Fruit fly (Drosophila melanogaster) whole organism, wandering third instar larva: Measurements from ENCODE around the gene CG31077.

Experiments used
- Abd-B ChIP-seq: fragments of >200 bp; optimal IDR thresholded peaks from 2 replicates; lab custom pipeline; 2017; ENCODE audit warnings: missing biosample characterization, missing genetic modification characterization
- CG32264 ChIP-seq: fragments of 200-800 bp; sonication (Bioruptor generic); optimal IDR thresholded peaks from 2 replicates; lab custom pipeline; 2016; ENCODE audit warnings: missing biosample characterization, missing genetic modification characterization
- CG9705 ChIP-seq: fragments of 200-800 bp; sonication (Bioruptor generic); optimal IDR thresholded peaks from 2 replicates; lab custom pipeline; 2018; ENCODE audit warnings: missing biosample characterization, mild to moderate bottlenecking, missing genetic modification characterization
- CrebA ChIP-seq: fragments of 200-800 bp; sonication (Bioruptor generic); optimal IDR thresholded peaks from 2 replicates; lab custom pipeline; 2016; ENCODE audit warnings: missing biosample characterization, mild to moderate bottlenecking, missing genetic modification characterization, borderline replicate concordance
- Dfd ChIP-seq: fragments of >200 bp; optimal IDR thresholded peaks from 2 replicates; lab custom pipeline; 2017; ENCODE audit warnings: missing biosample characterization, missing genetic modification characterization
- Dif ChIP-seq: fragments of 200-275, 200-300 bp; sonication (Bioruptor generic); optimal IDR thresholded peaks from 2 replicates; lab custom pipeline; 2018; ENCODE audit warnings: missing biosample characterization, missing genetic modification characterization; ENCODE audit not compliant: partially characterized antibody
- GATAd ChIP-seq: sonication (Bioruptor generic); optimal IDR thresholded peaks from 2 replicates; lab custom pipeline; 2016; ENCODE audit warnings: missing biosample characterization, missing genetic modification characterization
- HLH106 ChIP-seq: fragments of 200-800 bp; optimal IDR thresholded peaks from 3 replicates; lab custom pipeline; 2019; ENCODE audit warnings: missing biosample characterization, mild to moderate bottlenecking, missing genetic modification characterization, moderate library complexity
- Hnf4 ChIP-seq: fragments of 200-800 bp; sonication (Bioruptor generic); optimal IDR thresholded peaks from 2 replicates; lab custom pipeline; 2016; ENCODE audit warnings: missing biosample characterization, mild to moderate bottlenecking, missing genetic modification characterization
- Hr78 ChIP-seq: fragments of >200 bp; optimal IDR thresholded peaks from 2 replicates; lab custom pipeline; 2017; ENCODE audit warnings: missing biosample characterization, missing genetic modification characterization
- Hr83 ChIP-seq: fragments of 200-300 bp; sonication (Bioruptor generic); optimal IDR thresholded peaks from 2 replicates; lab custom pipeline; 2016; ENCODE audit warnings: missing biosample characterization, mild to moderate bottlenecking, missing genetic modification characterization, moderate library complexity; ENCODE audit not compliant: poor library complexity, severe bottlenecking
- Jra ChIP-seq: sonication (Bioruptor generic); optimal IDR thresholded peaks from 2 replicates; lab custom pipeline; 2016; ENCODE audit warnings: missing biosample characterization, missing genetic modification characterization
- Mio ChIP-seq: sonication (Bioruptor generic); optimal IDR thresholded peaks from 2 replicates; lab custom pipeline; 2016; ENCODE audit warnings: missing biosample characterization, missing genetic modification characterization
- N ChIP-seq: fragments of >200 bp; optimal IDR thresholded peaks from 2 replicates; lab custom pipeline; 2018; ENCODE audit warnings: missing biosample characterization, missing external identifiers, missing genetic modification characterization
- OdsH ChIP-seq: fragments of 200-800 bp; sonication (Bioruptor generic); optimal IDR thresholded peaks from 2 replicates; lab custom pipeline; 2016; ENCODE audit warnings: missing biosample characterization, mild to moderate bottlenecking, missing genetic modification characterization
- Sp1 ChIP-seq: fragments of 200-800 bp; sonication (Bioruptor generic); optimal IDR thresholded peaks from 3 replicates; lab custom pipeline; 2019; ENCODE audit warnings: missing biosample characterization, mild to moderate bottlenecking, missing genetic modification characterization, moderate library complexity
- Vsx2 ChIP-seq: fragments of 200-300, 225-300 bp; sonication (Bioruptor generic); optimal IDR thresholded peaks from 2 replicates; lab custom pipeline; 2018; ENCODE audit warnings: missing biosample characterization, missing genetic modification characterization; ENCODE audit not compliant: partially characterized antibody
- br ChIP-seq: fragments of 200-800 bp; sonication (Bioruptor generic); optimal IDR thresholded peaks from 2 replicates; lab custom pipeline; 2016; ENCODE audit warnings: missing biosample characterization, missing genetic modification characterization
- brk ChIP-seq: fragments of 200-800 bp; sonication (Bioruptor generic); optimal IDR thresholded peaks from 2 replicates; lab custom pipeline; 2016; ENCODE audit warnings: missing biosample characterization, mild to moderate bottlenecking, missing genetic modification characterization
- dl ChIP-seq, 2 experiments: fragments of 175-275, 200-275 bp in 1 of 2; fragments of 200-275 bp in 1 of 2; sonication (Bioruptor generic); optimal IDR thresholded peaks; lab custom pipeline; 2018; ENCODE audit warnings: mild to moderate bottlenecking in 2 of 2, missing biosample characterization in 2 of 2, missing genetic modification characterization in 2 of 2, moderate library complexity in 2 of 2; ENCODE audit not compliant: partially characterized antibody in 2 of 2, insufficient read depth in 1 of 2
- dmrt93B ChIP-seq: fragments of 200-800 bp; sonication (Bioruptor generic); optimal IDR thresholded peaks from 2 replicates; lab custom pipeline; 2018; ENCODE audit warnings: missing biosample characterization, mild to moderate bottlenecking, missing genetic modification characterization
- dsf ChIP-seq: sonication (Bioruptor generic); optimal IDR thresholded peaks from 2 replicates; lab custom pipeline; 2016; ENCODE audit warnings: missing biosample characterization, missing genetic modification characterization, borderline replicate concordance
- foxo ChIP-seq, 2 experiments: fragments of 200-800 bp; sonication (Bioruptor generic); optimal IDR thresholded peaks; 2 replicates in 1 of 2; 3 replicates in 1 of 2; lab custom pipeline; 2016 to 2017; ENCODE audit warnings: missing biosample characterization in 2 of 2, missing genetic modification characterization in 2 of 2
- fru ChIP-seq: fragments of 200-800 bp; sonication (Bioruptor generic); optimal IDR thresholded peaks from 3 replicates; lab custom pipeline; 2016; ENCODE audit warnings: missing biosample characterization, mild to moderate bottlenecking, missing genetic modification characterization
- jim ChIP-seq: fragments of 175-275, 200-325 bp; sonication (Bioruptor generic); optimal IDR thresholded peaks from 2 replicates; lab custom pipeline; 2016; ENCODE audit warnings: missing biosample characterization, mild to moderate bottlenecking, missing genetic modification characterization
- lola ChIP-seq: fragments of >200 bp; optimal IDR thresholded peaks from 2 replicates; lab custom pipeline; 2017; ENCODE audit warnings: missing biosample characterization, missing genetic modification characterization
- pan ChIP-seq: fragments of >200 bp; optimal IDR thresholded peaks from 2 replicates; lab custom pipeline; 2017
- sage ChIP-seq: fragments of 200-800 bp; sonication (Bioruptor generic); optimal IDR thresholded peaks from 2 replicates; lab custom pipeline; 2016; ENCODE audit warnings: missing biosample characterization, mild to moderate bottlenecking, missing genetic modification characterization
- tai ChIP-seq: sonication (Bioruptor generic); optimal IDR thresholded peaks from 2 replicates; lab custom pipeline; 2016; ENCODE audit warnings: missing biosample characterization, missing genetic modification characterization
- usp ChIP-seq: fragments of >200 bp; optimal IDR thresholded peaks from 2 replicates; lab custom pipeline; 2017; ENCODE audit warnings: missing biosample characterization, missing genetic modification characterization

CG31077 gene

dm6 chr3R:26994532-26994931, 5.0 kb upstream of the CG31077 start, which contains the start of gene TwdlC:
TwdlC (plus strand) TSS chr3R:26994832.
- TF ChIP-seq pan (lab: Kevin White, UChicago) (no peak), OdsH (GFP tag; lab: Kevin White, UChicago) (no peak), jim (GFP tag; lab: Kevin White, UChicago) (no peak), CG9705 (GFP tag; lab: Kevin White, UChicago) (no peak), Dif (GFP tag; lab: Kevin White, UChicago) (no peak), tai (GFP tag; lab: Kevin White, UChicago) (no peak), Hnf4 (GFP tag; lab: Kevin White, UChicago) (no peak), usp (GFP tag; lab: Kevin White, UChicago) (no peak), CG32264 (GFP tag; lab: Kevin White, UChicago) (no peak)

- TF ChIP-seq N (GFP tag; lab: Kevin White, UChicago) (no peak), CrebA (GFP tag; lab: Kevin White, UChicago) (no peak), Mio (GFP tag; lab: Kevin White, UChicago) (no peak), Dif (GFP tag; lab: Kevin White, UChicago) (no peak), CG9705 (GFP tag; lab: Kevin White, UChicago) (no peak), Hr78 (no peak), dl (GFP tag; optimal IDR thresholded peaks at IDR 0.05; lab: Kevin White, UChicago; ENCODE audit: insufficient read depth in 1 of 2, partially characterized antibody in 2 of 2) (no peak), dmrt93B (GFP tag; lab: Kevin White, UChicago) (no peak), br (no peak), sage (no peak), brk (GFP tag; lab: Kevin White, UChicago) (no peak), GATAd (no peak), dsf (GFP tag; lab: Kevin White, UChicago) (no peak), Sp1 (GFP tag; lab: Kevin White, UChicago) (no peak), Jra (no peak), Dfd (GFP tag; lab: Kevin White, UChicago) (no peak), HLH106 (tag; lab: Kevin White, UChicago) (no peak), pan (lab: Kevin White, UChicago) (no peak), Hr83 (GFP tag; lab: Kevin White, UChicago) (no peak), fru (GFP tag; lab: Kevin White, UChicago) (no peak)
Measured at dm6 chr3R:26996642-26997041, 2.9 kb upstream of the CG31077 start, which contains the start of gene RYa-R. RYa-R (plus strand) TSS chr3R:26996980.

DNA sequence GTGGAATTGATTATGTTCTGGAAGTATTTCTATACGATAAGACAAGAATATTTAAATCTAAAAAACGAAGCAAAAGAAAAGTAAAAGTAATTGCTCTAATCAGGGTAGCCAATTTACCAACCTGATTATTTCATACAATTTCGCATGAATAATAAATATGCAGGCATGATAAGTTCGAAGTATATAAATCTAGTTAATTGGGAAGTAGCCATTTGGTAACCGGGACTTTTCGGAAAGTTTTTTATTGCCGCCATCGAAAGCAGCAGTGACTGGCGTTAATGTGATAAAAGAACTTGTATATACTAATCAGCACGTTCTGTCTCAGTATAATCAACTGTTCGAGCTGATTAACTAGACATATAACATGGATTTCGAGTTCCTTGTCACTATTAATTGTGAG, 3.2 kb downstream of the CG31077 start:
- TF ChIP-seq Jra = no peak
- TF ChIP-seq fru (GFP tag; lab: Kevin White, UChicago) = no peak

DNA sequence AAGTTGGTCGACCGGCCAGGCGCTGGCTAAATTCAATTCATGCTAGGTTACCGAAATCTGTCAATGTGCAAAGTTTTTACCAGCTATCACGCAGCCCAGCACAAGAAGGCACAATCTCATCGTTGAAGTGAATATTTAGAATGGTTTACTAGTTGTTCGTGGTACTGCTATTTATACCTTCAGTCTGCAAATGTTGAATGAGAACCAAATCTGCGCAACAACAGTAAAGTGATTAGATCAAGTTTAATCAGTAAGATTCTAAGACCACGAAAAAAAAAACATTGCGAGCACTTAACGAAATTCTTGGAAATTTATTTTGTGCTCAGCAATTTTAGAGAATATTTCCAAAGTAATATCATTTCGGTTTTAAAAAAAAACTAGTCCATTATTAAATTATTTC, 5.8 kb downstream of the CG31077 start, which contains the start of gene CG6296:
CG6296 (minus strand) TSS at position 132 of the 400 bp plus-strand sequence.
- TF ChIP-seq usp (GFP tag; lab: Kevin White, UChicago) (no peak), N (GFP tag; lab: Kevin White, UChicago) (no peak), brk (GFP tag; lab: Kevin White, UChicago) (no peak), Mio (GFP tag; lab: Kevin White, UChicago) (no peak), tai (GFP tag; lab: Kevin White, UChicago) (no peak), GATAd (no peak), Hr78 (no peak), foxo (GFP tag; optimal IDR thresholded peaks at IDR 0.05; lab: Kevin White, UChicago) (no peak), OdsH (GFP tag; lab: Kevin White, UChicago) (no peak), CrebA (GFP tag; lab: Kevin White, UChicago) (no peak), Abd-B (GFP tag; lab: Kevin White, UChicago) (no peak), Hnf4 (GFP tag; lab: Kevin White, UChicago) (no peak), Dfd (GFP tag; lab: Kevin White, UChicago) (no peak), dmrt93B (GFP tag; lab: Kevin White, UChicago) (no peak), Vsx2 (GFP tag; lab: Kevin White, UChicago) (no peak), fru (GFP tag; lab: Kevin White, UChicago) (no peak), Sp1 (GFP tag; lab: Kevin White, UChicago) (no peak), dl (GFP tag; optimal IDR thresholded peaks at IDR 0.05; lab: Kevin White, UChicago; ENCODE audit: insufficient read depth in 1 of 2, partially characterized antibody in 2 of 2) (no peak), CG9705 (GFP tag; lab: Kevin White, UChicago) (no peak)

dm6 chr3R:27007022-27007421, 7.5 kb downstream of the CG31077 start, which contains the start of gene CG6295:
CG6295 (minus strand) TSS chr3R:27007055.
- TF ChIP-seq Hr83 (GFP tag; lab: Kevin White, UChicago) (no peak), brk (GFP tag; lab: Kevin White, UChicago) (no peak), dsf (GFP tag; lab: Kevin White, UChicago) (no peak), Hnf4 (GFP tag; lab: Kevin White, UChicago) (no peak), lola (GFP tag; lab: Kevin White, UChicago) (no peak), Dif (GFP tag; lab: Kevin White, UChicago) (no peak), pan (lab: Kevin White, UChicago) (no peak), CG9705 (GFP tag; lab: Kevin White, UChicago) (no peak), tai (GFP tag; lab: Kevin White, UChicago) (no peak)
